Worm (Caenorhabditis elegans): ENCODE data around the gene srxa-9.

The srxa-9 gene

DNA sequence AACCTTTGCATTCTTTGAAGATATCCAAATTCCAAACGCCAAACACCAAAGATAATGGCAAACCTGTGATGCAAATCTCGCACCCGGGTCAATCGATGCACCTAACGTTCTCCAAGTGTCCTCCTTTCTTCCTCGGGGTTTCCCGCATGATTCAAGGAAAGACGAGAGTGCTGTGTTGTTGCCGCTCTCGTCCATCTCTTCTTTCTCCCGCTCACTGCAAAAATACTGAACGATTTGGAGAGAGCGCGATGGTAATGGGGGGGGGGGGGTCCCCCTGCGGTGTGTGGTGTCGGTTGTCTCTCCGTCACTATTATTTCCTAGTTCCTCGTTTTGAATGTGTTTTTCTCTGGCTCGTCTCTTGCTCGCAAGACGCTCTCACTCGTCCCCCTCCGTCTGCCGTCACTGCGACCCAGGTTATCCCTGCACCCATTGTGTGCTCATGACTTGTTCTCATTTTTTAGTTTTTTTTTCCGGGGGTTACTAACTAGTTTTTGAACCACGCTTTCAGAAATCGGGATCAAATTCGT lies 39.4 kb upstream of the srxa-9 start (continued):
- peak; percentile 90 for TF ChIP-seq somi-1 (GFP tag; optimal IDR thresholded peaks at IDR 0.05)
- TF ChIP-seq K11D2.4 (GFP tag; IDR thresholded peaks at IDR 0.05), result peak; percentile 86
- TF ChIP-seq Y79H2A.3 (GFP tag; conservative IDR thresholded peaks at IDR 0.05), result no peak
- TF ChIP-seq C06A6.2 (GFP tag; conservative IDR thresholded peaks at IDR 0.05), result peak; percentile 77
- TF ChIP-seq repo-1 (tag; optimal IDR thresholded peaks at IDR 0.05), result peak; percentile 4
- TF ChIP-seq F55B11.4 (tag; optimal IDR thresholded peaks at IDR 0.05; ENCODE audit: borderline replicate concordance, insufficient read depth), result no peak
- no peak for TF ChIP-seq dpl-1 (GFP tag; optimal IDR thresholded peaks at IDR 0.05)
- TF ChIP-seq hmg-1.2 (GFP tag; IDR thresholded peaks at IDR 0.05), result peak; percentile 74
- 0 out of 2 replicates have a peak, but pooled peaks have one; percentile 83 for TF ChIP-seq let-526 (GFP tag; IDR thresholded peaks at IDR 0.05)
- TF ChIP-seq ceh-27 (GFP tag; optimal IDR thresholded peaks at IDR 0.05), result peak; percentile 80
- peak; percentile 29 for TF ChIP-seq ZK185.1 (tag; optimal IDR thresholded peaks at IDR 0.05; ENCODE audit: poor library complexity, severe bottlenecking)
- TF ChIP-seq lin-40 (tag; optimal IDR thresholded peaks at IDR 0.05), result peak; percentile 78
- TF ChIP-seq hlh-26 (GFP tag; conservative IDR thresholded peaks at IDR 0.05), result no peak
- peak; percentile 76; the same call in 1 of the 2 replicates for TF ChIP-seq ztf-6 (GFP tag; IDR thresholded peaks at IDR 0.05)
- TF ChIP-seq tbp1 (GFP tag; optimal IDR thresholded peaks at IDR 0.05), result peak; percentile 29
- no peak for TF ChIP-seq bed-2 (GFP tag; IDR thresholded peaks at IDR 0.05)
- TF ChIP-seq ztf-26 (tag; optimal IDR thresholded peaks at IDR 0.05), result peak; percentile 23
- TF ChIP-seq lir-1 (GFP tag; conservative IDR thresholded peaks at IDR 0.05), result no peak
- TF ChIP-seq egl-44 (GFP tag; IDR thresholded peaks at IDR 0.05), result peak; percentile 88
- peak; percentile 93 for TF ChIP-seq K12H6.12 (tag; optimal IDR thresholded peaks at IDR 0.05)
- peak; percentile 58 for TF ChIP-seq mcd-1 (GFP tag; IDR thresholded peaks at IDR 0.05)
- no peak for TF ChIP-seq F57A8.1 (GFP tag; optimal IDR thresholded peaks at IDR 0.05)
- no peak for TF ChIP-seq lsl-1 (GFP tag; optimal IDR thresholded peaks at IDR 0.05)
- TF ChIP-seq attf-5 (GFP tag; optimal IDR thresholded peaks at IDR 0.05), result peak; percentile 83
- TF ChIP-seq aptf-2 (GFP tag; conservative IDR thresholded peaks at IDR 0.05), result no peak
- TF ChIP-seq nhr-80 (tag; optimal IDR thresholded peaks at IDR 0.05), result peak; percentile 73
- peak; percentile 31 for TF ChIP-seq snpc-4 (GFP tag; optimal IDR thresholded peaks at IDR 0.05)
- peak in 2 of 4 experiments; percentile 38 to 58 for TF ChIP-seq snpc-4 (tag; optimal IDR thresholded peaks at IDR 0.05)
- peak in 1 of 3 experiments; percentile 40 for TF ChIP-seq lin-35 (GFP tag; optimal IDR thresholded peaks at IDR 0.05)
- no peak for TF ChIP-seq ceh-100 (GFP tag; IDR thresholded peaks at IDR 0.05)
- peak; percentile 25 for TF ChIP-seq unc-62 (GFP tag; optimal IDR thresholded peaks at IDR 0.05)
- TF ChIP-seq chd-7 (tag; optimal IDR thresholded peaks at IDR 0.05), result peak; percentile 89
- peak; percentile 91 for TF ChIP-seq egrh-3 (GFP tag; IDR thresholded peaks at IDR 0.05)
- no peak for TF ChIP-seq cebp-1 (GFP tag; IDR thresholded peaks at IDR 0.05)
- TF ChIP-seq cebp-1 (tag; optimal IDR thresholded peaks at IDR 0.05), result peak; percentile 87
- peak; percentile 4 for TF ChIP-seq lin-54 (GFP tag; optimal IDR thresholded peaks at IDR 0.05)
- no peak for TF ChIP-seq bed-1 (GFP tag; IDR thresholded peaks at IDR 0.05)
- TF ChIP-seq ekl-4 (GFP tag; IDR thresholded peaks at IDR 0.05), result peak; percentile 41; the same call in 1 of the 2 replicates
- TF ChIP-seq B0035.1 (tag; optimal IDR thresholded peaks at IDR 0.05), result peak; percentile 8
- peak; percentile 81 for TF ChIP-seq ztf-18 (tag; optimal IDR thresholded peaks at IDR 0.05)
- peak; percentile 4 for TF ChIP-seq nhr-90 (tag; optimal IDR thresholded peaks at IDR 0.05)
- TF ChIP-seq hsf-1 (GFP tag; IDR thresholded peaks at IDR 0.05), result no peak

Data from whole organism, young adult.